Worm (Caenorhabditis elegans) whole organism, mixed stage, embryonic: ENCODE measurements around the gene dpf-4.

ENCODE experiments used
- blmp-1 ChIP-seq: fragments of 150-350 bp; optimal IDR thresholded peaks from 2 replicates; lab custom pipeline; 2014; ENCODE audit warnings: missing biosample characterization, missing genetic modification characterization
- ceh-39 ChIP-seq: fragments of 150-350 bp; optimal IDR thresholded peaks from 2 replicates; lab custom pipeline; 2014; ENCODE audit warnings: missing biosample characterization, missing genetic modification characterization
- ces-1 ChIP-seq: fragments of 150-350 bp; optimal IDR thresholded peaks from 2 replicates; lab custom pipeline; 2014; ENCODE audit warnings: missing biosample characterization, missing genetic modification reagents, missing genetic modification characterization
- elt-1 ChIP-seq: sonication (generic microtip); optimal IDR thresholded peaks from 2 replicates; lab custom pipeline; 2017; ENCODE audit warnings: missing genetic modification characterization, mild to moderate bottlenecking, missing compliant biosample characterization, antibody characterized with exemption, moderate library complexity, borderline replicate concordance; ENCODE audit not compliant: insufficient read depth
- lin-13 ChIP-seq: fragments of 150-350 bp; optimal IDR thresholded peaks from 2 replicates; lab custom pipeline; 2014; ENCODE audit warnings: missing biosample characterization, missing genetic modification characterization
- nhr-2 ChIP-seq: fragments of 150-350 bp; optimal IDR thresholded peaks from 2 replicates; lab custom pipeline; 2014; ENCODE audit warnings: missing biosample characterization, missing genetic modification characterization
- nhr-28 ChIP-seq: fragments of 150-350 bp; optimal IDR thresholded peaks from 2 replicates; lab custom pipeline; 2014; ENCODE audit warnings: missing biosample characterization, missing genetic modification characterization
- nhr-76 ChIP-seq: sonication (generic microtip); optimal IDR thresholded peaks from 2 replicates; lab custom pipeline; 2017; ENCODE audit warnings: missing biosample characterization, missing genetic modification characterization
- pha-4 ChIP-seq: fragments of 150-350 bp; optimal IDR thresholded peaks from 2 replicates; lab custom pipeline; 2018; ENCODE audit warnings: missing biosample characterization, missing genetic modification reagents, missing genetic modification characterization
- snpc-4 ChIP-seq: fragments of 150-350 bp; optimal IDR thresholded peaks from 2 replicates; lab custom pipeline; 2014; ENCODE audit warnings: missing biosample characterization, missing genetic modification characterization
- sptf-1 ChIP-seq: sonication (generic microtip); optimal IDR thresholded peaks from 2 replicates; lab custom pipeline; 2017; ENCODE audit warnings: mild to moderate bottlenecking, missing genetic modification characterization, moderate library complexity, missing compliant biosample characterization
- tbx-8 ChIP-seq: fragments of 200-800 bp; sonication (Bioruptor generic); optimal IDR thresholded peaks from 2 replicates; lab custom pipeline; 2018; ENCODE audit warnings: mild to moderate bottlenecking, missing genetic modification characterization, moderate library complexity, missing compliant biosample characterization
- unc-62 ChIP-seq: fragments of 150-350 bp; optimal IDR thresholded peaks from 2 replicates; lab custom pipeline; 2014; ENCODE audit warnings: missing biosample characterization, missing genetic modification reagents, missing genetic modification characterization
- ztf-11 ChIP-seq: fragments of 150-350 bp; optimal IDR thresholded peaks from 2 replicates; lab custom pipeline; 2014; ENCODE audit warnings: missing biosample characterization, missing genetic modification characterization

- TF ChIP-seq nhr-76 (tag; lab: Kevin White, UChicago): no peak
- TF ChIP-seq snpc-4 (tag; lab: Kevin White, UChicago): no peak
- no peak for TF ChIP-seq nhr-2 (tag; lab: Kevin White, UChicago)
- TF ChIP-seq tbx-8 (GFP tag; lab: Kevin White, UChicago): no peak
- no peak for TF ChIP-seq nhr-28 (tag; lab: Kevin White, UChicago)
- no peak for TF ChIP-seq lin-13
- no peak for TF ChIP-seq pha-4
- no peak for TF ChIP-seq elt-1 (tag; lab: Kevin White, UChicago)
- TF ChIP-seq unc-62 (GFP tag; lab: Kevin White, UChicago): no peak
- TF ChIP-seq ztf-11 (tag; lab: Kevin White, UChicago): no peak
- TF ChIP-seq sptf-1 (tag; lab: Kevin White, UChicago): no peak
- TF ChIP-seq blmp-1 (tag; lab: Kevin White, UChicago): no peak
- no peak for TF ChIP-seq ceh-39 (tag; lab: Kevin White, UChicago)
- TF ChIP-seq ces-1 (GFP tag; lab: Kevin White, UChicago): no peak
Observed at ce11 chrIII:5859008-5859407, at the start of gene dpf-4.
